Fruit fly (Drosophila melanogaster): ENCODE data around the gene CG14929.

DNA sequence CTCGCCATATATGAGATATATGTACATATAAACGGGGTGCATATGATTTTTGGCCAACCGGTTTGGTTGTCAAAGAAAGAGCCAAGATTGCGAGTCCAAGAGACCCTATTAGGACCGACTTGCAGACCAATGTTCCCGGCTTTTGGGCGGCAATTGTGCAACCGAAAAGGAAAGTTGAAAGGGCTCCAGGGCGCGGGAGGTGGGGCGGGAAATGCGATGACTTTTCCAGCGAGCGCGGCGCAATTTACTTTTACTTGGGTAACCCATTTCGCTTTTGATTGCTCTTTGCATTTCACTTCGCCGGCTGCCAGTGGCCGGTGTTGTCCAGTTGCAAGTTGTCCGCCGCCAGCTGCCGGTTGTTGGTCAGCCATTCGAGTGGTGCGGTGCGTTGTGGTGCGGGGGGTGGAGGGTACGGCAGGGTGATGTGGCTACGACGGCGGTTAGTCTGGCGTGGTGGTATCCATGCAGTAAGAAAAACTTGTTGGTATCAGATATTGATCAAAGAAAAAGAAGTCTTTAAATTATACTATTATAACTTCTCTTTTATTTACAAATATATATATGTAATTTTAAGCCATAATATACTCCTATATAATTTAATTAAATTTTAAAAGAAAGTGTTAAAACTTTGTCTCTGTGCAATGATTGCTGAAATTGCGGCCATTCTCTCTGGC, 14.6 kb upstream of the CG14929 start:
- TF ChIP-seq CG1620 (GFP tag; optimal IDR thresholded peaks at IDR 0.05) = no peak
- TF ChIP-seq tj (GFP tag; optimal IDR thresholded peaks at IDR 0.05) = no peak
- TF ChIP-seq Hr96 (GFP tag; optimal IDR thresholded peaks at IDR 0.05) = no peak
- TF ChIP-seq CG33017 (tag; optimal IDR thresholded peaks at IDR 0.05) = no peak
- TF ChIP-seq pad (GFP tag; optimal IDR thresholded peaks at IDR 0.05) = no peak
- no peak for TF ChIP-seq toe (GFP tag; optimal IDR thresholded peaks at IDR 0.05)
- no peak for TF ChIP-seq cic (GFP tag; optimal IDR thresholded peaks at IDR 0.05)
